Fruit fly (Drosophila melanogaster) whole organism: ENCODE data around the gene Lcp65Ac.

Experiments used
- CG8478 ChIP-seq: fragments of >200 bp; optimal IDR thresholded peaks from 2 replicates; lab custom pipeline; 2018; ENCODE audit warnings: inconsistent platforms
- Dll ChIP-seq: fragments of >200 bp; optimal IDR thresholded peaks from 2 replicates; lab custom pipeline; 2017
- EcR ChIP-seq, 2 experiments: fragments of >200 bp; optimal IDR thresholded peaks; 2 replicates each; lab custom pipeline; 2017; ENCODE audit warnings: missing biosample characterization in 2 of 2, missing genetic modification characterization in 2 of 2, missing genetic modification reagents in 2 of 2
- pan ChIP-seq: fragments of >200 bp; optimal IDR thresholded peaks from 2 replicates; lab custom pipeline; 2017
- psq ChIP-seq: fragments of >200 bp; optimal IDR thresholded peaks from 2 replicates; lab custom pipeline; 2017
- usp ChIP-seq: fragments of >200 bp; optimal IDR thresholded peaks from 2 replicates; lab custom pipeline; 2017; ENCODE audit warnings: missing biosample characterization, missing genetic modification characterization, mixed read lengths

Lcp65Ac gene

dm6 chr3L:6159863-6160262 lies 15.2 kb downstream of the Lcp65Ac start:
- TF ChIP-seq EcR (GFP tag; optimal IDR thresholded peaks at IDR 0.05; lab: Kevin White, UChicago), result no peak
- no peak for TF ChIP-seq CG8478
- no peak for TF ChIP-seq usp (GFP tag; lab: Kevin White, UChicago)
- TF ChIP-seq psq, result no peak
- TF ChIP-seq pan (lab: Kevin White, UChicago), result no peak
- no peak for TF ChIP-seq Dll

DNA sequence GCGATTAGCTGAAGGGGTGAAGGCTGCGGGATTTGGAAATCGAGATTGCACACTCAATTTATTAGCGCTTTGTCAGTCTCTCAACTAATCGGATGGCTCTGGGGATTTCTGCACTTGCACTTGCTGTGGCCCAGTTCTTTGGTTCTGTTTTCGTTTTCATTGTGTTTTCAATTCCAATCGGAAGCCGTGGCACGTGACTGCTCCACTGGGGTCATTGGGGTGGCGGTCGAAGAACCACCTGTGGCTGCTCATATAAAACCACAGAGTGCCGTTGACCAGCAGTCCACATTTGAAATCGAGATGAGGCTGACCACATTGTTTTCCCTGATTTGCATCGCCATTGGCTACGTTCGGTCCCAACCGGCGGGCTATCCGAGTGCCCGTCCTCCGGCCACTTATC lies 15.9 kb downstream of the Lcp65Ac start, which contains the start of gene Cpr65Az:
Gene Cpr65Az, plus strand, starts transcription at position 301 of the 400 bp plus-strand sequence.
- TF ChIP-seq psq (no peak), CG8478 (no peak), EcR (GFP tag; optimal IDR thresholded peaks at IDR 0.05; lab: Kevin White, UChicago) (no peak), Dll (no peak), usp (GFP tag; lab: Kevin White, UChicago) (no peak), pan (lab: Kevin White, UChicago) (no peak)

- TF ChIP-seq pan (lab: Kevin White, UChicago), result no peak
- no peak for TF ChIP-seq psq
- TF ChIP-seq usp (GFP tag; lab: Kevin White, UChicago), result no peak
- TF ChIP-seq EcR (GFP tag; optimal IDR thresholded peaks at IDR 0.05; lab: Kevin White, UChicago), result no peak
- no peak for TF ChIP-seq CG8478
- TF ChIP-seq Dll, result no peak
Measured at dm6 chr3L:6161997-6162396, 17.4 kb downstream of the Lcp65Ac start.

DNA sequence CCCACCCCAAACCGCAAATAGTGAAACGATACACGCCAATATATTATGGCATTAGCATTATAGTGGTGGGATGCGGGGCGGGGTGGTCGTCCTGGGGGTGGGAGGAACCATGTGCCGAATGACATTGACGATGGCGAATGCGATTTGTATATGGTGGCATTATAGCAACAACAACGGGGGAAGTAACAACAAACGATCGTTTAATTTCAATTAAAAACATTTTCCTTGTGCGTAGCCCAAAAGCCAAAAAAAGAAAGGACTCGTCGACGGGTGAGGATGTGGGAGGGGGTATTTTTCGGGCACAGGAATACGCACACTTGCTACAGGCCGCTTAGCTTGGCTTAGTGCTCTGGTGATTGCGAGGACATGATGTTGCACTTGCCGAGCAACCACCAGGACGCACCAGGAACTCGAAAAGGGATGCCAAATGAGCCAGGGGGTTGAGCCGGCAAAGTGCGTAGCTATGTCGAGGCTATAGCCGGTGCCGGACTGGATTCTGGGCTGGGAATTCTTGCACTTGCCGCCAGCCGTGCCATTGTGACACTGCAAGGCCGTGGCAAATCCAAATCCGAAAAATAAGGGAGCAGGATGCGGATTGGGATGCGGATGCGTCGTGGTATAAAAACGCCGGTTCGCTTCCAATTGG lies 18.0 kb downstream of the Lcp65Ac start, which contains the start of gene Prdm13:
Gene Prdm13, plus strand, starts transcription at position 645 of the 646 bp plus-strand sequence.
- TF ChIP-seq pan (lab: Kevin White, UChicago), result no peak
- TF ChIP-seq psq, result no peak
- TF ChIP-seq Dll, result no peak
- no peak for TF ChIP-seq EcR (GFP tag; optimal IDR thresholded peaks at IDR 0.05; lab: Kevin White, UChicago)
- TF ChIP-seq CG8478, result no peak
- TF ChIP-seq usp (GFP tag; lab: Kevin White, UChicago), result no peak

- TF ChIP-seq pan (lab: Kevin White, UChicago) (no peak), EcR (GFP tag; optimal IDR thresholded peaks at IDR 0.05; lab: Kevin White, UChicago) (no peak), Dll (no peak), CG8478 (no peak), psq (no peak), usp (GFP tag; lab: Kevin White, UChicago) (no peak)
Measured at dm6 chr3L:6173826-6174255, 29.2 kb downstream of the Lcp65Ac start, which contains the start of the genes fmt and CG7376. fmt (minus strand) TSS chr3L:6173880. CG7376 (plus strand) TSS chr3L:6174248.

dm6 chr3L:6181776-6182175 lies 37.2 kb downstream of the Lcp65Ac start, which contains the start of gene CG10274:
CG10274 (minus strand) TSS chr3L:6181829.
- TF ChIP-seq usp (GFP tag; lab: Kevin White, UChicago), result no peak
- TF ChIP-seq pan (lab: Kevin White, UChicago), result no peak
- TF ChIP-seq psq, result no peak
- TF ChIP-seq CG8478, result no peak
- no peak for TF ChIP-seq EcR (GFP tag; optimal IDR thresholded peaks at IDR 0.05; lab: Kevin White, UChicago)
- no peak for TF ChIP-seq Dll

dm6 chr3L:6184884-6185438 lies 40.3 kb downstream of the Lcp65Ac start, which contains the start of the genes D19B and CG43293:
D19B (minus strand) TSS chr3L:6184920.
CG43293 (plus strand) TSS chr3L:6185189.
- TF ChIP-seq Dll (no peak), CG8478 (no peak), EcR (GFP tag; optimal IDR thresholded peaks at IDR 0.05; lab: Kevin White, UChicago) (no peak), pan (lab: Kevin White, UChicago) (peak; percentile 80), usp (GFP tag; lab: Kevin White, UChicago) (no peak), psq (no peak)

DNA sequence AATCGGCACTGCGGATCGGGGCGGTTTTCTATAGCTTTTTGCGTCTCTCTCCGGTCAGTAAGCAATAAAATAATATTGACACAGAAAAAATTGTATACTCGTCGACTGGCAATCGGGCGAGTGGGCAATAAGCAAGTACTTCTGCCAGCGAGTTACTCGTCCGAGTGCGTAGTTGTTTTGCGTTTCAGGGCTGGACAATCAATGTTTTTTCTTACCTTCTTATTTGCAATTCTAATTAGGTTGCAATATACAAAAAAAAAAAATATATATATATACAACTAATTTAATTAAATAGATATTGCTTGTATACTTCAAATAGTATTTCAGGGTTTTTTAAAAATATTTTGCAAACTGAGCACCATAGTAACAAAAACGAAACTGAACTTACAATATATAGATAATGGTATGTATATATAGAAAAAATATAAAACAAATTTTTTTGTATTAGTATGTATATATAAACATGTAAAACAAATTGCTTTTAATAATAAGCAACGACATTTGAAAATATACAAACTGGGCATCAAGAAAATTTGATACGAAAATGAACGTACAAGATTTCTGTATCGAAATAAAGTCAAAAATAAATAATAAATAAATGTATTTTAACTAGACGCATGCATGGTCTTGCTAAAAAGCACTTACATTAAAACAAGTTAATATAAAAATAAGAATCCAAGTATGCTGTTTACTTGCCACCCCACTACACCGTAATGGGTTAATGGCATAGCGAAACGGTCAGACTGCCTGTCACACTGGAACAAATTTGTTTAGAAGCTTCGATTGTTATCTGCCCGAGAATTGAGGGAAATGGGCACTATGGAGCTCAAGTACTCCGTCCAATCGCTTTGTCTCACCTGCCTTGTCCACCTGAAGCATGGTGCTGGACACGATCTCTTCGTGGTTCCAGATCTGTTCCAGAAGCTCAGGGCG lies 44.6 kb downstream of the Lcp65Ac start, which contains the start of the genes D19A and CG7386:
Gene D19A, minus strand, starts transcription at position 129 of the 933 bp plus-strand sequence.
Gene CG7386, plus strand, starts transcription at position 751 of the 933 bp plus-strand sequence.
- TF ChIP-seq CG8478 (no peak), psq (no peak), Dll (no peak), EcR (GFP tag; optimal IDR thresholded peaks at IDR 0.05; lab: Kevin White, UChicago) (no peak), pan (lab: Kevin White, UChicago) (no peak), usp (GFP tag; lab: Kevin White, UChicago) (no peak)

DNA sequence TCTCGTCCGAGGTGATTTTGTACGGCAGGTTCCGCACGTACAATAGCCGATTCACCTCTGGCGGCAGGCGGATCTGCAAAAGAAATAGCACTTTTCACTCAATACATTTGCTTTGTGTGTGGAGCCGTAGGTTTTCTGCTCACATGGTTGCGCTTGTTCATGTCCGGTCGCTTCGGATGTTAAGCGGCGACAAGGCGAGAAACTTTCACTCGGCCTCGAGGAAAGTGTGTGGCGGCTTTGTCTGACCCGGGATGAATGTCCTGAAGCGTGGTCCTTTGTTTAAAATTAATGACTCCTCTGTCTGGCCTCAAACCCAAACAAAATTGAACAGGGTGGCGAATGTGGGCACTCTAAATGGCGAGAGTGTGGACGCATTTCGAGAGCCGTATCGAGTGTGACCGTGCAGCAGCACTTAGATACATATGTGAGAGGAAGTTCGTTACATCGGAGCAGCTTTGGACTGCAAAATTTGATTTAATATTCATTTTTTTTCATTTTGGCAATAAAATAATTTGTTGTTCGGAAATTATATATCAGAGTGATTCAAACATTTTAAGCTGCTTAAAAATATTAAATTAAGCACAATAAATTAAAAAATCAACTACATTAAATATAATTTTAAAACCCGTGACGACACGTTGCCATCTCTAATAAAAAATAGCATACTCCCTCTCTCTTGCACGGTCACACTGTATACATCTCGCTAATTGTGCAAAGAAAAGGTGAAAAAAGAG lies 48.4 kb downstream of the Lcp65Ac start, which contains the start of the genes Sf3b6 and Tnpo:
Gene Sf3b6, minus strand, starts transcription at position 358 of the 734 bp plus-strand sequence.
Gene Tnpo, plus strand, starts transcription at position 659 of the 734 bp plus-strand sequence.
- TF ChIP-seq EcR (GFP tag; optimal IDR thresholded peaks at IDR 0.05; lab: Kevin White, UChicago) (no peak), Dll (no peak)

dm6 chr3L:6193556-6194114 lies 49.0 kb downstream of the Lcp65Ac start:
- TF ChIP-seq EcR (GFP tag; optimal IDR thresholded peaks at IDR 0.05; lab: Kevin White, UChicago), result no peak
- no peak for TF ChIP-seq pan (lab: Kevin White, UChicago)
- no peak for TF ChIP-seq CG8478
- TF ChIP-seq psq, result no peak
- no peak for TF ChIP-seq Dll
- TF ChIP-seq usp (GFP tag; lab: Kevin White, UChicago), result no peak
